Fruit fly (Drosophila melanogaster): Measurements from ENCODE around the gene Lsp1beta.
A peak's percentile ranks its signal among the peaks of the same experiment; 100 is the strongest.

Gene Lsp1beta

DNA sequence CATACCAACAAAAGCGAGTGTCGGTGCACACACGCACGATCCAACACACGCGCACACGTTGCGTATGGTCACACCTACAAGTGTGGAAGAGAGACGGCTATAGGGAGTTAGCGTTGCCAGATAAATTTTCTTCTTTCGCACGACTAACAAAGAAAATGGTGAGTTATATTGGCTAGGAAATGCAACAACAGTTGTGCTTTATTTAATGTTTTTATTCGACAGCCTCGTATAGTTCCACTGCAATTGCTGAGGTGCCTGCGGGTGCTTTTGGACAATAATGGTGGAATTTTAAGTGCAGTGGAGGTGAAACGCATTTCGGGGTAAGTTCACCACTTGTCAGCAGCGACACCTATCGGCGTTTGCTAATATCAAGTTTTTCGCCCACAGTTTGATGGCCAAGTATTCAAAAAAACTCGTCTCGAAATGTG is 26.9 kb upstream of the Lsp1beta start (continued):
- TF ChIP-seq CG8478 (optimal IDR thresholded peaks at IDR 0.05) (peak; percentile 88), slou (GFP tag; optimal IDR thresholded peaks at IDR 0.05) (no peak), crp (GFP tag; optimal IDR thresholded peaks at IDR 0.05) (no peak), Rx (GFP tag; IDR thresholded peaks at IDR 0.05) (no peak), HLH54F (GFP tag; optimal IDR thresholded peaks at IDR 0.05) (no peak), CG8359 (GFP tag; optimal IDR thresholded peaks at IDR 0.05; ENCODE audit: borderline replicate concordance) (no peak), bowl (GFP tag; IDR thresholded peaks at IDR 0.05) (no peak), usp (GFP tag; optimal IDR thresholded peaks at IDR 0.05) (no peak), CTCF (GFP tag; optimal IDR thresholded peaks at IDR 0.05) (peak; percentile 96), CG42726 (GFP tag; IDR thresholded peaks at IDR 0.05; ENCODE audit: partially characterized antibody) (0 out of 2 replicates have a peak, but pooled peaks have one; percentile 35), CG17802 (tag; optimal IDR thresholded peaks at IDR 0.05) (no peak), h (optimal IDR thresholded peaks at IDR 0.05) (no peak), Stat92E (GFP tag; optimal IDR thresholded peaks at IDR 0.05) (no peak), Asciz (GFP tag; optimal IDR thresholded peaks at IDR 0.05) (no peak), CG14710 (tag; optimal IDR thresholded peaks at IDR 0.05) (peak; percentile 31), bab2 (GFP tag; optimal IDR thresholded peaks at IDR 0.05) (peak; percentile 7), pzg (GFP tag; optimal IDR thresholded peaks at IDR 0.05) (peak; percentile 65), her (GFP tag; optimal IDR thresholded peaks at IDR 0.05) (peak; percentile 13), tx (GFP tag; optimal IDR thresholded peaks at IDR 0.05) (no peak), chinmo (GFP tag; IDR thresholded peaks at IDR 0.05; ENCODE audit: partially characterized antibody) (no peak), CG17359 (tag; optimal IDR thresholded peaks at IDR 0.05) (no peak), CoRest (tag; optimal IDR thresholded peaks at IDR 0.05) (no peak), CG1233 (GFP tag; optimal IDR thresholded peaks at IDR 0.05) (no peak), chm (GFP tag; IDR thresholded peaks at IDR 0.05) (no peak), HmgD (GFP tag; optimal IDR thresholded peaks at IDR 0.05) (peak; percentile 51), CG17328 (GFP tag; IDR thresholded peaks at IDR 0.05) (no peak), CG4328 (GFP tag; optimal IDR thresholded peaks at IDR 0.05) (no peak), sc (optimal IDR thresholded peaks at IDR 0.05) (no peak), sc (GFP tag; optimal IDR thresholded peaks at IDR 0.05) (no peak), pb (GFP tag; optimal IDR thresholded peaks at IDR 0.05) (no peak), CG10147 (GFP tag; optimal IDR thresholded peaks at IDR 0.05) (no peak), Fer3 (tag; optimal IDR thresholded peaks at IDR 0.05) (no peak), NFAT (GFP tag; IDR thresholded peaks at IDR 0.05) (peak; percentile 51; the same call in 1 of the 2 replicates), CG1024 (GFP tag; IDR thresholded peaks at IDR 0.05) (no peak), pnt (GFP tag; optimal IDR thresholded peaks at IDR 0.05) (no peak), CG12659 (GFP tag; optimal IDR thresholded peaks at IDR 0.05) (no peak), CG11696 (GFP tag; IDR thresholded peaks at IDR 0.05) (no peak), CG18599 (GFP tag; optimal IDR thresholded peaks at IDR 0.05) (peak; percentile 1), sisA (GFP tag; IDR thresholded peaks at IDR 0.05) (no peak), B-H2 (GFP tag; optimal IDR thresholded peaks at IDR 0.05) (peak; percentile 30), MTF-1 (GFP tag; optimal IDR thresholded peaks at IDR 0.05; ENCODE audit: borderline replicate concordance) (no peak), bigmax (GFP tag; optimal IDR thresholded peaks at IDR 0.05) (no peak), Atf6 (GFP tag; IDR thresholded peaks at IDR 0.05) (no peak; the same call in 1 of the 2 replicates), Dref (GFP tag; IDR thresholded peaks at IDR 0.05) (peak; percentile 29; the same call in 1 of the 2 replicates), Trl (optimal IDR thresholded peaks at IDR 0.05) (no peak), Trl (GFP tag; optimal IDR thresholded peaks at IDR 0.05) (no peak), sens-2 (GFP tag; IDR thresholded peaks at IDR 0.05) (no peak), ftz-f1 (GFP tag; optimal IDR thresholded peaks at IDR 0.05) (peak; percentile 30), CG14965 (GFP tag; optimal IDR thresholded peaks at IDR 0.05; ENCODE audit: borderline replicate concordance) (no peak), Gug (GFP tag; IDR thresholded peaks at IDR 0.05) (no peak), BtbVII (GFP tag; optimal IDR thresholded peaks at IDR 0.05) (no peak), D19B (GFP tag; optimal IDR thresholded peaks at IDR 0.05) (no peak), CG15514 (GFP tag; optimal IDR thresholded peaks at IDR 0.05) (peak; percentile 69)

Measured in whole organism, embryonic.